Worm (Caenorhabditis elegans): ENCODE results near the gene srf-3.

DNA sequence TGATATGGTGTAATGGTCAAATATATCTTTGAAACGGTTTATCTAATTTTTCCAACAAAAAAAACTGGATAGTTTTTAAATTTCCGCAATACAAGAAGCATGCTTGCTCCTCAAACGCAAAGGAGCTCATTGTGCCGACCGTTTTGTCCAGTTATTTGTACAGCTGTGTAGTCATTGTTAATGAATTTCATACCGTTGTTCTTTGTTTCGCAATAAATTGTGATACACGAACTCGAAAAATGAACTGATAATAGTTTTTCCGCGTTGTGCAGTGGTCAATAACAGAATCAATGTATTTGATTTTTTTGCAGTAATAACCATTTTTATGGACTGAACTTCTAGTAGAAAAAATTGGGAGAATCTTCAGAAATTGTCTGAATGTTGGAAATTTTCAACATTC lies 49.5 kb downstream of the srf-3 start:
- TF ChIP-seq pha-4 (tag; optimal IDR thresholded peaks at IDR 0.05) (no peak), sem-2 (GFP tag; optimal IDR thresholded peaks at IDR 0.05) (no peak), nhr-237 (tag; optimal IDR thresholded peaks at IDR 0.05) (no peak), elt-1 (tag; optimal IDR thresholded peaks at IDR 0.05; ENCODE audit: borderline replicate concordance, insufficient read depth) (no peak), mab-5 (tag; optimal IDR thresholded peaks at IDR 0.05) (no peak), nhr-76 (tag; optimal IDR thresholded peaks at IDR 0.05) (no peak), unc-62 (GFP tag; optimal IDR thresholded peaks at IDR 0.05) (no peak), mls-2 (tag; optimal IDR thresholded peaks at IDR 0.05) (no peak), lsy-2 (tag; optimal IDR thresholded peaks at IDR 0.05) (no peak)

Measured in whole organism, mixed stage, embryonic.